Worm (Caenorhabditis elegans): ENCODE data around the gene slc-5A12.
A peak's percentile ranks its signal among the peaks of the same experiment; 100 is the strongest.

Gene slc-5A12

DNA sequence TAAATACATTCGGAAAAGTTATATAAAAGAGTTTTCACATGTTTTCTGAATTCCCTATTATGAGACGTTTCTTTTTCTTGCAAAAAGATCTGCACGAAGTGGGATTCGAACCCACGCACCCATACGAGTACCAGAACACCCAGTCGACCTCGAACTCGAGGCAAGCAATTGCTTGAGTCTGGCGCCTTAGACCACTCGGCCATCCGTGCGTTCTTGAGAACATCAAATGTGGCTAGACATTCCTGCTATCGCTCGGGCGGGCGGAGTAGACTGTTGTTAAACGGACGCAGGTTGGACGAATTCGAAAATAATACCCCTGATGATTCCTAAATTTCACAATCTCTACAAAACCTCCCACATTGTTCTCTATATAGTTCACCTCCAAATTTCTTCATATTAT is 8.8 kb upstream of the slc-5A12 start (continued):
- no peak for TF ChIP-seq mab-9 (GFP tag; IDR thresholded peaks at IDR 0.05)
- TF ChIP-seq swsn-7 (tag; optimal IDR thresholded peaks at IDR 0.05), result peak; percentile 29
- TF ChIP-seq lin-13 (GFP tag; optimal IDR thresholded peaks at IDR 0.05), result peak; percentile 11
- TF ChIP-seq tbx-2 (tag; optimal IDR thresholded peaks at IDR 0.05), result peak; percentile 15
- no peak for TF ChIP-seq nhr-28 (tag; optimal IDR thresholded peaks at IDR 0.05)
- TF ChIP-seq lir-3 (tag; optimal IDR thresholded peaks at IDR 0.05; ENCODE audit: poor library complexity), result no peak
- TF ChIP-seq unc-98 (GFP tag; IDR thresholded peaks at IDR 0.05), result no peak
- peak; percentile 25 for TF ChIP-seq xbp-1 (tag; optimal IDR thresholded peaks at IDR 0.05)
- no peak for TF ChIP-seq nhr-237 (tag; optimal IDR thresholded peaks at IDR 0.05)
- no peak for TF ChIP-seq sup-37 (GFP tag; optimal IDR thresholded peaks at IDR 0.05)
- TF ChIP-seq fkh-4 (tag; optimal IDR thresholded peaks at IDR 0.05; ENCODE audit: borderline replicate concordance), result no peak
- TF ChIP-seq hlh-17 (GFP tag; optimal IDR thresholded peaks at IDR 0.05; ENCODE audit: borderline replicate concordance), result no peak
- no peak for TF ChIP-seq F16B12.6 (tag; optimal IDR thresholded peaks at IDR 0.05)
- peak; percentile 49 for TF ChIP-seq fos-1 (tag; optimal IDR thresholded peaks at IDR 0.05)
- TF ChIP-seq nhr-20 (tag; optimal IDR thresholded peaks at IDR 0.05), result peak; percentile 94
- TF ChIP-seq nhr-12 (tag; optimal IDR thresholded peaks at IDR 0.05), result no peak
- TF ChIP-seq lin-15B (tag; optimal IDR thresholded peaks at IDR 0.05), result no peak
- no peak for TF ChIP-seq ceh-90 (tag; optimal IDR thresholded peaks at IDR 0.05)
- TF ChIP-seq C04F5.9 (tag; optimal IDR thresholded peaks at IDR 0.05), result no peak
- TF ChIP-seq mep-1 (tag; optimal IDR thresholded peaks at IDR 0.05), result peak; percentile 23
- TF ChIP-seq nhr-76 (tag; optimal IDR thresholded peaks at IDR 0.05), result no peak
- no peak for TF ChIP-seq fkh-8 (tag; optimal IDR thresholded peaks at IDR 0.05)
- TF ChIP-seq unc-62 (GFP tag; optimal IDR thresholded peaks at IDR 0.05), result no peak
- TF ChIP-seq nhr-77 (tag; optimal IDR thresholded peaks at IDR 0.05), result peak; percentile 30
- no peak for TF ChIP-seq zip-4 (GFP tag; optimal IDR thresholded peaks at IDR 0.05)
- TF ChIP-seq unc-30 (tag; optimal IDR thresholded peaks at IDR 0.05), result no peak
- peak in 2 of 3 experiments; percentile 27 to 35 for TF ChIP-seq ceh-82 (tag; optimal IDR thresholded peaks at IDR 0.05)
- no peak for TF ChIP-seq egl-13 (tag; optimal IDR thresholded peaks at IDR 0.05)
- TF ChIP-seq dpl-1 (GFP tag; optimal IDR thresholded peaks at IDR 0.05), result peak in 2 of 3 experiments; percentile 14 to 16
- TF ChIP-seq rnt-1 (tag; optimal IDR thresholded peaks at IDR 0.05), result peak; percentile 83
- no peak for TF ChIP-seq Y116A8C.19 (tag; optimal IDR thresholded peaks at IDR 0.05; ENCODE audit: borderline replicate concordance)
- TF ChIP-seq elt-3 (tag; optimal IDR thresholded peaks at IDR 0.05), result peak in 2 of 6 experiments; percentile 20 to 21
- TF ChIP-seq snpc-4 (tag; optimal IDR thresholded peaks at IDR 0.05), result no peak
- TF ChIP-seq isw-1 (GFP tag; IDR thresholded peaks at IDR 0.05), result no peak
- no peak for TF ChIP-seq tlp-1 (tag; optimal IDR thresholded peaks at IDR 0.05)
- peak; percentile 41 for TF ChIP-seq lin-14 (GFP tag; optimal IDR thresholded peaks at IDR 0.05)
- TF ChIP-seq hlh-4 (tag; optimal IDR thresholded peaks at IDR 0.05), result no peak
- TF ChIP-seq efl-3 (GFP tag; optimal IDR thresholded peaks at IDR 0.05), result no peak
- peak; percentile 66 for TF ChIP-seq nhr-71 (tag; optimal IDR thresholded peaks at IDR 0.05)
- TF ChIP-seq jun-1 (tag; optimal IDR thresholded peaks at IDR 0.05), result peak; percentile 8
- no peak for TF ChIP-seq aha-1 (tag; optimal IDR thresholded peaks at IDR 0.05)
- TF ChIP-seq ceh-88 (GFP tag; IDR thresholded peaks at IDR 0.05), result peak; percentile 41; the same call in 1 of the 2 replicates
- no peak for TF ChIP-seq lin-39 (tag; optimal IDR thresholded peaks at IDR 0.05)
- TF ChIP-seq nhr-11 (tag; optimal IDR thresholded peaks at IDR 0.05), result no peak
- no peak for TF ChIP-seq pag-3 (tag; optimal IDR thresholded peaks at IDR 0.05; ENCODE audit: borderline replicate concordance, insufficient read depth)
- peak; percentile 81 for TF ChIP-seq nhr-85 (tag)

Measured in whole organism, L1 larva.